Fruit fly (Drosophila melanogaster) whole organism, embryonic: ENCODE results near the gene mthl1.

ENCODE experiments used
- Aef1 ChIP-seq: fragments of 200-800 bp; sonication (Bioruptor generic); IDR thresholded peaks from 3 replicates; pipeline ENCODE4 v1.3.6; 2022; ENCODE audit warnings: missing biosample characterization, missing genetic modification characterization
- Atf6 ChIP-seq: fragments of 200-800 bp; sonication (Bioruptor generic); IDR thresholded peaks from 2 replicates; pipeline ENCODE4 v1.3.6; 2022; ENCODE audit warnings: missing biosample characterization, missing genetic modification characterization
- Bgb ChIP-seq: fragments of 200-800 bp; sonication (Bioruptor generic); IDR thresholded peaks from 2 replicates; pipeline ENCODE4 v1.3.6; 2022; ENCODE audit warnings: missing biosample characterization, missing genetic modification characterization; ENCODE audit not compliant: partially characterized antibody
- CG10431 ChIP-seq: fragments of 200-800 bp; sonication (Bioruptor generic); optimal IDR thresholded peaks from 3 replicates; lab custom pipeline; 2018; ENCODE audit warnings: missing biosample characterization, mild to moderate bottlenecking, missing genetic modification characterization
- CG10959 ChIP-seq: fragments of 200-800 bp; sonication (Bioruptor generic); IDR thresholded peaks from 2 replicates; pipeline ENCODE4 v1.3.6; 2022; ENCODE audit warnings: missing biosample characterization, missing genetic modification characterization
- CG12659 ChIP-seq: fragments of 200-800 bp; sonication (Bioruptor generic); optimal IDR thresholded peaks from 3 replicates; lab custom pipeline; 2017; ENCODE audit warnings: mild to moderate bottlenecking, missing biosample characterization, missing genetic modification reagents, missing genetic modification characterization
- CG12744 ChIP-seq: fragments of 200-800 bp; sonication (Bioruptor generic); optimal IDR thresholded peaks from 2 replicates; lab custom pipeline; 2016; ENCODE audit warnings: missing biosample characterization, missing genetic modification characterization
- CG15011 ChIP-seq: fragments of 200-800 bp; sonication (Bioruptor generic); optimal IDR thresholded peaks from 3 replicates; lab custom pipeline; 2018; ENCODE audit warnings: missing biosample characterization, mild to moderate bottlenecking, missing genetic modification characterization
- CG15269 ChIP-seq: fragments of 200-800 bp; sonication (Bioruptor generic); optimal IDR thresholded peaks from 2 replicates; lab custom pipeline; 2018; ENCODE audit warnings: missing biosample characterization, mild to moderate bottlenecking, missing genetic modification characterization, moderate library complexity
- CG15514 ChIP-seq: fragments of 200-800 bp; sonication (Bioruptor generic); optimal IDR thresholded peaks from 3 replicates; lab custom pipeline; 2017; ENCODE audit warnings: missing biosample characterization, missing genetic modification characterization, mild to moderate bottlenecking, moderate library complexity, missing genetic modification reagents
- CG17186 ChIP-seq: fragments of 200-800 bp; sonication (Bioruptor generic); optimal IDR thresholded peaks from 3 replicates; lab custom pipeline; 2017; ENCODE audit warnings: missing biosample characterization, missing genetic modification reagents, missing genetic modification characterization
- CG17612 ChIP-seq: fragments of 200-800 bp; sonication (Bioruptor generic); IDR thresholded peaks from 2 replicates; pipeline ENCODE4 v1.3.6; 2022; ENCODE audit warnings: missing biosample characterization, missing genetic modification characterization
- CG2678 ChIP-seq: fragments of 200-800 bp; sonication (Bioruptor generic); optimal IDR thresholded peaks from 3 replicates; lab custom pipeline; 2019; ENCODE audit warnings: missing biosample characterization, mild to moderate bottlenecking, missing genetic modification characterization, moderate library complexity
- CG30403 ChIP-seq: fragments of 200-800 bp; sonication (Bioruptor generic); optimal IDR thresholded peaks from 3 replicates; lab custom pipeline; 2016; ENCODE audit warnings: missing biosample characterization, missing genetic modification characterization
- CG31388 ChIP-seq: fragments of 200-800 bp; sonication (Bioruptor generic); optimal IDR thresholded peaks from 2 replicates; lab custom pipeline; 2016; ENCODE audit warnings: missing biosample characterization, missing genetic modification characterization
- CG3838 ChIP-seq: fragments of 200-800 bp; sonication (Bioruptor generic); optimal IDR thresholded peaks from 3 replicates; lab custom pipeline; 2016; ENCODE audit warnings: missing biosample characterization, missing genetic modification characterization
- CG3847 ChIP-seq: fragments of 200-800 bp; sonication (Bioruptor generic); IDR thresholded peaks from 2 replicates; pipeline ENCODE4 v1.3.6; 2022; ENCODE audit warnings: missing biosample characterization, missing genetic modification characterization
- CG4282 ChIP-seq: fragments of 200-800 bp; sonication (Bioruptor generic); optimal IDR thresholded peaks from 2 replicates; lab custom pipeline; 2016; ENCODE audit warnings: missing biosample characterization, missing genetic modification characterization
- CG4820 ChIP-seq: fragments of 200-800 bp; sonication (Bioruptor generic); optimal IDR thresholded peaks from 3 replicates; lab custom pipeline; 2016; ENCODE audit warnings: missing biosample characterization, missing genetic modification characterization
- CG6813 ChIP-seq: fragments of 200-800 bp; sonication (Bioruptor generic); optimal IDR thresholded peaks from 2 replicates; lab custom pipeline; 2017; ENCODE audit warnings: missing biosample characterization, missing genetic modification characterization, mild to moderate bottlenecking, moderate library complexity, missing genetic modification reagents
- CG8478 ChIP-seq: fragments of >200 bp; optimal IDR thresholded peaks from 2 replicates; lab custom pipeline; 2018
- CG9797 ChIP-seq: fragments of 200-800 bp; sonication (Bioruptor generic); optimal IDR thresholded peaks from 3 replicates; lab custom pipeline; 2018; ENCODE audit warnings: missing biosample characterization, mild to moderate bottlenecking, missing genetic modification characterization
- Dek ChIP-seq: fragments of 200-800 bp; sonication (Bioruptor generic); optimal IDR thresholded peaks from 3 replicates; lab custom pipeline; 2019; ENCODE audit warnings: missing biosample characterization, mild to moderate bottlenecking, missing genetic modification characterization, moderate library complexity
- Dfd ChIP-seq, 2 experiments: fragments of >200 bp; optimal IDR thresholded peaks; 2 replicates each; lab custom pipeline; 2017; ENCODE audit warnings: missing biosample characterization in 2 of 2, missing genetic modification characterization in 2 of 2
- E2f1 ChIP-seq: fragments of 200-800 bp; sonication (Bioruptor generic); IDR thresholded peaks from 2 replicates; pipeline ENCODE4 v1.3.6; 2022; ENCODE audit warnings: missing biosample characterization, missing genetic modification characterization
- Hmr ChIP-seq: fragments of 200-800 bp; sonication (Bioruptor generic); optimal IDR thresholded peaks from 3 replicates; lab custom pipeline; 2017; ENCODE audit warnings: mild to moderate bottlenecking, missing biosample characterization, missing genetic modification reagents, missing genetic modification characterization
- Hr39 ChIP-seq: fragments of >200 bp; optimal IDR thresholded peaks from 2 replicates; lab custom pipeline; 2017
- Hsf ChIP-seq: fragments of 200-800 bp; sonication (Bioruptor generic); optimal IDR thresholded peaks from 3 replicates; lab custom pipeline; 2016; ENCODE audit warnings: missing biosample characterization, missing genetic modification characterization
- Lpt ChIP-seq: fragments of >200 bp; optimal IDR thresholded peaks from 2 replicates; lab custom pipeline; 2018; ENCODE audit warnings: missing biosample characterization, missing genetic modification characterization
- MBD-R2 ChIP-seq: fragments of 200-800 bp; sonication (Bioruptor generic); IDR thresholded peaks from 2 replicates; pipeline ENCODE4 v1.3.6; 2022; ENCODE audit warnings: missing biosample characterization, missing genetic modification characterization
- Nf-YA ChIP-seq: fragments of 200-800 bp; sonication (Bioruptor generic); IDR thresholded peaks from 2 replicates; pipeline ENCODE4 v1.3.6; 2022; ENCODE audit warnings: missing biosample characterization, missing genetic modification characterization
- Poxn ChIP-seq: fragments of 200-800 bp; sonication (Bioruptor generic); IDR thresholded peaks from 2 replicates; pipeline ENCODE4 v1.3.6; 2022; ENCODE audit warnings: missing biosample characterization, missing genetic modification characterization
- Sry-β ChIP-seq: fragments of 200-800 bp; sonication (Bioruptor generic); optimal IDR thresholded peaks from 2 replicates; lab custom pipeline; 2018; ENCODE audit warnings: missing biosample characterization, mild to moderate bottlenecking, missing genetic modification characterization, moderate library complexity
- TFAM ChIP-seq: fragments of 200-800 bp; sonication (Bioruptor generic); optimal IDR thresholded peaks from 2 replicates; lab custom pipeline; 2017; ENCODE audit warnings: missing biosample characterization, missing genetic modification characterization, inconsistent platforms
- Trl ChIP-seq, 3 experiments: fragments of >200 bp in 2 of 3; fragments of 200-800 bp in 1 of 3; sonication (Bioruptor generic) in 1 of 3; optimal IDR thresholded peaks; 2 replicates in 1 of 3; 3 replicates in 2 of 3; lab custom pipeline; 2016 to 2017; ENCODE audit warnings: missing biosample characterization in 1 of 3, missing genetic modification characterization in 1 of 3
- Xrp1 ChIP-seq: fragments of 200-800 bp; sonication (Bioruptor generic); IDR thresholded peaks from 2 replicates; pipeline ENCODE4 v1.3.6; 2022; ENCODE audit warnings: missing biosample characterization, missing genetic modification characterization
- ase ChIP-seq: fragments of 200-800 bp; sonication (Bioruptor generic); IDR thresholded peaks from 3 replicates; pipeline ENCODE4 v1.3.6; 2022; ENCODE audit warnings: missing biosample characterization, missing genetic modification characterization
- bbx ChIP-seq: fragments of 200-800 bp; sonication (Bioruptor generic); IDR thresholded peaks from 2 replicates; pipeline ENCODE4 v1.3.6; 2022; ENCODE audit warnings: missing biosample characterization, missing genetic modification characterization; ENCODE audit not compliant: partially characterized antibody
- cas ChIP-seq: fragments of 200-800 bp; sonication (Bioruptor generic); IDR thresholded peaks from 2 replicates; pipeline ENCODE4 v1.3.6; 2022; ENCODE audit warnings: missing biosample characterization, missing genetic modification characterization
- esg ChIP-seq: fragments of 200-800 bp; sonication (Bioruptor generic); conservative IDR thresholded peaks from 2 replicates; pipeline ENCODE4 v1.3.6; 2022; ENCODE audit warnings: missing biosample characterization, missing genetic modification characterization
- grau ChIP-seq: fragments of 200-800 bp; optimal IDR thresholded peaks from 3 replicates; lab custom pipeline; 2019; ENCODE audit warnings: missing biosample characterization, mild to moderate bottlenecking, missing genetic modification characterization, moderate library complexity
- gsb-n ChIP-seq: fragments of 200-800 bp; sonication (Bioruptor generic); optimal IDR thresholded peaks from 3 replicates; lab custom pipeline; 2018; ENCODE audit warnings: missing biosample characterization, mild to moderate bottlenecking, missing genetic modification characterization
- ind ChIP-seq: fragments of 200-800 bp; sonication (Bioruptor generic); optimal IDR thresholded peaks from 3 replicates; lab custom pipeline; 2016; ENCODE audit warnings: missing biosample characterization, missing genetic modification characterization
- jumu ChIP-seq: fragments of 200-800 bp; sonication (Bioruptor generic); optimal IDR thresholded peaks from 3 replicates; lab custom pipeline; 2016; ENCODE audit warnings: missing biosample characterization, missing genetic modification characterization
- phol ChIP-seq: fragments of 200-800 bp; sonication (Bioruptor generic); optimal IDR thresholded peaks from 3 replicates; lab custom pipeline; 2018; ENCODE audit warnings: missing biosample characterization, mild to moderate bottlenecking, missing genetic modification characterization, moderate library complexity
- sens-2 ChIP-seq: fragments of 200-800 bp; sonication (Bioruptor generic); IDR thresholded peaks from 2 replicates; pipeline ENCODE4 v1.3.6; 2022; ENCODE audit warnings: missing biosample characterization, missing genetic modification characterization
- sna ChIP-seq: fragments of 200-800 bp; sonication (Bioruptor generic); IDR thresholded peaks from 2 replicates; pipeline ENCODE4 v1.3.6; 2022; ENCODE audit warnings: missing biosample characterization, missing genetic modification characterization; ENCODE audit not compliant: partially characterized antibody
- stwl ChIP-seq: fragments of 200-800 bp; sonication (Bioruptor generic); optimal IDR thresholded peaks from 3 replicates; lab custom pipeline; 2018; ENCODE audit warnings: missing biosample characterization, mild to moderate bottlenecking, missing genetic modification characterization, moderate library complexity
- tio ChIP-seq: fragments of 200-800 bp; sonication (Bioruptor generic); optimal IDR thresholded peaks from 2 replicates; lab custom pipeline; 2017; ENCODE audit warnings: missing biosample characterization, missing genetic modification characterization, inconsistent platforms
- tna ChIP-seq: fragments of 200-800 bp; sonication (Bioruptor generic); IDR thresholded peaks from 2 replicates; pipeline ENCODE4 v1.3.6; 2022; ENCODE audit warnings: missing biosample characterization, missing genetic modification characterization; ENCODE audit not compliant: partially characterized antibody
- unpg ChIP-seq: fragments of 200-800 bp; sonication (Bioruptor generic); optimal IDR thresholded peaks from 3 replicates; lab custom pipeline; 2018; ENCODE audit warnings: missing biosample characterization, mild to moderate bottlenecking, missing genetic modification characterization, moderate library complexity
- zen2 ChIP-seq: fragments of 200-800 bp; sonication (Bioruptor generic); IDR thresholded peaks from 3 replicates; pipeline ENCODE4 v1.3.6; 2022; ENCODE audit warnings: missing biosample characterization, missing genetic modification characterization; ENCODE audit not compliant: partially characterized antibody

Gene mthl1

DNA sequence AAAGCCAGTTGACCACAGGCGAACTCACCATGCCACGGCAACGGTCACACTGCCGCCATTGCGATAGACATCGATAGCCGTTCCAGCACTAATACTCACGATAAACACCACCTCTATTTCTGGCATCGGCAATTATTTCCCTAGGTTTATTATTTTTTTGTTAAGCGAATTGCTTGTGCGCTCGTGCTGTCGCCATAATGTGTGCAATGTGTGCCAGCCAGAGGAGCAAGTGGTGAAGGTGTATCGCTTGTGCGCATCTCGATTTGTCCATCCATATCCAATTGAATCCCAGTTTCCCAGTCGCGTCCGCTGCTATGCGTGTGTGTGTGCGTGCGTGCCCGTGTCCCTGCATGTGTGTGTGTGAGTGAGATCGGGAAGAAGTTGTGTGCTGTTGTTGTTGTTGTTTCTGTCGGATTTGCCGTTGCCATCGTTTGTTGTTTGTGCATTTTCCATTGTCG lies 30.1 kb upstream of the mthl1 start, which contains the start of gene mbt (continued):
- peak; percentile 74 for TF ChIP-seq CG12659 (GFP tag; lab: Kevin White, UChicago)
- TF ChIP-seq Hr39 = peak; percentile 87
- peak; percentile 27 for TF ChIP-seq gsb-n
- TF ChIP-seq MBD-R2 (GFP tag; lab: Robert Waterston, UW) = peak; percentile 71
- TF ChIP-seq bbx (GFP tag; lab: Robert Waterston, UW) = peak; percentile 94
- peak; percentile 86 for TF ChIP-seq phol (tag; lab: Kevin White, UChicago)
- TF ChIP-seq CG30403 (GFP tag; lab: Kevin White, UChicago) = no peak
- TF ChIP-seq E2f1 = no peak
- no peak for TF ChIP-seq CG2678 (tag; lab: Kevin White, UChicago)
- TF ChIP-seq CG10959 (GFP tag; lab: Robert Waterston, UW) = no peak
- no peak for TF ChIP-seq CG3838 (GFP tag; lab: Kevin White, UChicago)
- peak; percentile 31 for TF ChIP-seq stwl (tag; lab: Kevin White, UChicago)
- no peak for TF ChIP-seq Sry-β (GFP tag; lab: Kevin White, UChicago)
- no peak for TF ChIP-seq sens-2 (GFP tag; lab: Robert Waterston, UW)
- peak; percentile 77 for TF ChIP-seq tna
- TF ChIP-seq CG15514 = peak; percentile 72
- no peak for TF ChIP-seq Atf6
- peak; percentile 86 for TF ChIP-seq zen2 (GFP tag; lab: Robert Waterston, UW)
- TF ChIP-seq Dek = no peak
- no peak for TF ChIP-seq Xrp1 (GFP tag; lab: Robert Waterston, UW)
- peak; percentile 19 for TF ChIP-seq CG17186
- no peak for TF ChIP-seq CG12744 (GFP tag; lab: Kevin White, UChicago)
- no peak for TF ChIP-seq esg
- TF ChIP-seq CG8478 = peak; percentile 85
- TF ChIP-seq grau (tag; lab: Kevin White, UChicago) = peak; percentile 20
- TF ChIP-seq CG9797 = peak; percentile 94
- TF ChIP-seq Dfd (GFP tag; optimal IDR thresholded peaks at IDR 0.05; lab: Kevin White, UChicago) = no peak
- TF ChIP-seq CG6813 = no peak
- TF ChIP-seq Lpt (GFP tag; lab: Kevin White, UChicago) = no peak
- no peak for TF ChIP-seq jumu (GFP tag; lab: Kevin White, UChicago)
- peak; percentile 31; the same call in 1 of the 3 replicates for TF ChIP-seq Aef1 (GFP tag; lab: Robert Waterston, UW)
- no peak for TF ChIP-seq Poxn (GFP tag; lab: Robert Waterston, UW)
- TF ChIP-seq TFAM = no peak
- no peak for TF ChIP-seq cas (GFP tag; lab: Robert Waterston, UW)
- TF ChIP-seq CG4282 = no peak
- TF ChIP-seq CG4820 = no peak
- no peak for TF ChIP-seq Hmr
- TF ChIP-seq CG3847 (GFP tag; lab: Robert Waterston, UW) = no peak
- peak; percentile 74 for TF ChIP-seq sna (GFP tag; lab: Robert Waterston, UW)
- TF ChIP-seq Bgb (GFP tag; lab: Robert Waterston, UW) = peak; percentile 95
- no peak for TF ChIP-seq CG15011
- no peak for TF ChIP-seq CG15269 (tag; lab: Kevin White, UChicago)
- TF ChIP-seq Trl (optimal IDR thresholded peaks at IDR 0.05; lab: Kevin White, UChicago) = no peak
- TF ChIP-seq Trl (GFP tag; optimal IDR thresholded peaks at IDR 0.05; lab: Kevin White, UChicago) = peak; percentile 12
- TF ChIP-seq Hsf (GFP tag; lab: Kevin White, UChicago) = peak; percentile 7
- no peak for TF ChIP-seq CG17612 (GFP tag; lab: Robert Waterston, UW)
- TF ChIP-seq tio (GFP tag; lab: Kevin White, UChicago) = no peak
- TF ChIP-seq unpg = no peak
- TF ChIP-seq ase (GFP tag; lab: Robert Waterston, UW) = no peak
- TF ChIP-seq Nf-YA = no peak
- TF ChIP-seq ind (GFP tag; lab: Kevin White, UChicago) = no peak
- TF ChIP-seq CG10431 (GFP tag; lab: Kevin White, UChicago) = no peak
- TF ChIP-seq CG31388 (GFP tag; lab: Kevin White, UChicago) = no peak
